Fruit fly (Drosophila melanogaster): ENCODE data around the gene CG42249.

dm6 chrX:11086250-11086649 lies 9.8 kb upstream of the CG42249 start, which contains the start of gene sev:
- TF ChIP-seq cic (GFP tag; optimal IDR thresholded peaks at IDR 0.05) (no peak), kay (GFP tag; ENCODE audit: borderline replicate concordance) (no peak), Hr96 (GFP tag; optimal IDR thresholded peaks at IDR 0.05) (no peak), CG14711 (tag; optimal IDR thresholded peaks at IDR 0.05) (no peak), CG7045 (GFP tag; optimal IDR thresholded peaks at IDR 0.05) (no peak), CG12768 (GFP tag; optimal IDR thresholded peaks at IDR 0.05) (peak; percentile 32), Crg-1 (GFP tag; optimal IDR thresholded peaks at IDR 0.05) (no peak), ovo (GFP tag; optimal IDR thresholded peaks at IDR 0.05) (no peak), cnc (optimal IDR thresholded peaks at IDR 0.05) (no peak), bab1 (GFP tag; optimal IDR thresholded peaks at IDR 0.05) (no peak)
